Fruit fly (Drosophila melanogaster): ENCODE measurements around the gene CG9123.

CG9123 gene

dm6 chrX:15364467-15364866, 22.6 kb upstream of the CG9123 start (continued):
- no peak for TF ChIP-seq ttk (GFP tag; IDR thresholded peaks at IDR 0.05)
- TF ChIP-seq schlank (tag; optimal IDR thresholded peaks at IDR 0.05) = no peak
- TF ChIP-seq wor (GFP tag; IDR thresholded peaks at IDR 0.05) = no peak
- TF ChIP-seq CG9817 (tag; optimal IDR thresholded peaks at IDR 0.05) = no peak
- peak; percentile 25 for TF ChIP-seq Xbp1 (GFP tag; optimal IDR thresholded peaks at IDR 0.05)
- TF ChIP-seq CG18619 (GFP tag; optimal IDR thresholded peaks at IDR 0.05) = no peak
- TF ChIP-seq Asciz (GFP tag; optimal IDR thresholded peaks at IDR 0.05) = peak; percentile 15
- TF ChIP-seq CG33557 (GFP tag; optimal IDR thresholded peaks at IDR 0.05) = peak; percentile 13
- TF ChIP-seq CG4404 (GFP tag; IDR thresholded peaks at IDR 0.05) = no peak
- no peak for TF ChIP-seq NFAT (GFP tag; IDR thresholded peaks at IDR 0.05)
- TF ChIP-seq CG11504 (tag; optimal IDR thresholded peaks at IDR 0.05) = peak; percentile 49
- peak; percentile 1 for TF ChIP-seq Fer1 (GFP tag; optimal IDR thresholded peaks at IDR 0.05)
- peak; percentile 21 for TF ChIP-seq CG17385 (GFP tag; optimal IDR thresholded peaks at IDR 0.05)
- TF ChIP-seq sima (GFP tag; optimal IDR thresholded peaks at IDR 0.05) = no peak
- TF ChIP-seq E2f2 (GFP tag; IDR thresholded peaks at IDR 0.05) = no peak
- peak; percentile 67 for TF ChIP-seq gem (tag; optimal IDR thresholded peaks at IDR 0.05)
- no peak for TF ChIP-seq sc (optimal IDR thresholded peaks at IDR 0.05)
- no peak for TF ChIP-seq sc (GFP tag; optimal IDR thresholded peaks at IDR 0.05)
- no peak for TF ChIP-seq H2.0 (GFP tag; IDR thresholded peaks at IDR 0.05)
- TF ChIP-seq CG18262 (tag; optimal IDR thresholded peaks at IDR 0.05) = peak; percentile 72
- TF ChIP-seq CG4707 (GFP tag; optimal IDR thresholded peaks at IDR 0.05) = peak; percentile 18
- peak; percentile 15 for TF ChIP-seq ATbp (GFP tag; optimal IDR thresholded peaks at IDR 0.05)
- TF ChIP-seq CG10209 (GFP tag; optimal IDR thresholded peaks at IDR 0.05) = peak; percentile 13
- no peak for TF ChIP-seq CG14965 (GFP tag; optimal IDR thresholded peaks at IDR 0.05; ENCODE audit: borderline replicate concordance)
- TF ChIP-seq Hsf (GFP tag; optimal IDR thresholded peaks at IDR 0.05) = no peak
- TF ChIP-seq CG15011 (GFP tag; optimal IDR thresholded peaks at IDR 0.05) = no peak
- TF ChIP-seq lbe (GFP tag; optimal IDR thresholded peaks at IDR 0.05) = no peak
- TF ChIP-seq sens (GFP tag) = peak; percentile 3
- no peak for TF ChIP-seq emc (GFP tag; optimal IDR thresholded peaks at IDR 0.05)
- TF ChIP-seq HLH3B (GFP tag; IDR thresholded peaks at IDR 0.05) = no peak
- no peak for TF ChIP-seq crol (GFP tag; IDR thresholded peaks at IDR 0.05)
- TF ChIP-seq gt (GFP tag; IDR thresholded peaks at IDR 0.05) = no peak
- peak; percentile 2 for TF ChIP-seq CG3281 (GFP tag; optimal IDR thresholded peaks at IDR 0.05)
- TF ChIP-seq CG31441 (GFP tag; IDR thresholded peaks at IDR 0.05) = 0 out of 2 replicates have a peak, but pooled peaks have one; percentile 8
- peak; percentile 6 for TF ChIP-seq CG1603 (tag; optimal IDR thresholded peaks at IDR 0.05)
- TF ChIP-seq CG6689 (GFP tag; IDR thresholded peaks at IDR 0.05) = 0 out of 2 replicates have a peak, but pooled peaks have one; percentile 12
- TF ChIP-seq CG12391 (tag; optimal IDR thresholded peaks at IDR 0.05) = peak; percentile 41
- TF ChIP-seq Mes4 (GFP tag; optimal IDR thresholded peaks at IDR 0.05) = no peak
- peak; percentile 48 for TF ChIP-seq Sox100B (GFP tag; optimal IDR thresholded peaks at IDR 0.05)
- no peak for TF ChIP-seq ssp (GFP tag; IDR thresholded peaks at IDR 0.05)
- no peak for TF ChIP-seq CG12942 (GFP tag; optimal IDR thresholded peaks at IDR 0.05)

dm6 chrX:15363649-15364048, 21.7 kb upstream of the CG9123 start:
- TF ChIP-seq CG15514 (GFP tag; optimal IDR thresholded peaks at IDR 0.05) (no peak), CG6683 (GFP tag; optimal IDR thresholded peaks at IDR 0.05) (no peak), fd96Cb (tag; optimal IDR thresholded peaks at IDR 0.05) (peak; percentile 27), jing (GFP tag; optimal IDR thresholded peaks at IDR 0.05) (no peak), Gsc (GFP tag; IDR thresholded peaks at IDR 0.05) (no peak), CG14965 (GFP tag; optimal IDR thresholded peaks at IDR 0.05; ENCODE audit: borderline replicate concordance) (no peak), sob (GFP tag; IDR thresholded peaks at IDR 0.05) (no peak), CG17359 (tag; optimal IDR thresholded peaks at IDR 0.05) (peak; percentile 19), CG8359 (GFP tag; optimal IDR thresholded peaks at IDR 0.05; ENCODE audit: borderline replicate concordance) (no peak), CG14441 (GFP tag; IDR thresholded peaks at IDR 0.05) (no peak), CG2712 (tag; optimal IDR thresholded peaks at IDR 0.05) (peak; percentile 28), Ets65A (GFP tag) (peak; percentile 14), CG8924 (tag; optimal IDR thresholded peaks at IDR 0.05) (peak; percentile 8), ATbp (GFP tag; optimal IDR thresholded peaks at IDR 0.05) (peak; percentile 9), bab2 (GFP tag; optimal IDR thresholded peaks at IDR 0.05) (no peak)

All from whole organism, embryonic.